Fruit fly (Drosophila melanogaster) whole organism, embryonic: ENCODE results near the gene Exo70.

Source experiments
- ATbp ChIP-seq: fragments of 200-800 bp; sonication (Bioruptor generic); optimal IDR thresholded peaks from 2 replicates; lab custom pipeline; 2017; ENCODE audit warnings: missing biosample characterization, mild to moderate bottlenecking, missing genetic modification characterization, missing genetic modification reagents
- CG10462 ChIP-seq: fragments of 200-800 bp; sonication (Bioruptor generic); optimal IDR thresholded peaks from 2 replicates; lab custom pipeline; 2016; ENCODE audit warnings: missing biosample characterization, missing genetic modification characterization
- CG1233 ChIP-seq: fragments of 200-800 bp; sonication (Bioruptor generic); optimal IDR thresholded peaks from 4 replicates; lab custom pipeline; 2018; ENCODE audit warnings: missing biosample characterization, mild to moderate bottlenecking, missing genetic modification characterization
- CG12391 ChIP-seq: fragments of 200-800 bp; sonication (Bioruptor generic); optimal IDR thresholded peaks from 3 replicates; lab custom pipeline; 2018; ENCODE audit warnings: missing biosample characterization, mild to moderate bottlenecking, missing genetic modification characterization, moderate library complexity
- CG14667 ChIP-seq: fragments of 200-800 bp; sonication (Bioruptor generic); IDR thresholded peaks from 2 replicates; pipeline ENCODE4 v1.3.6; 2022; ENCODE audit warnings: missing biosample characterization, missing genetic modification characterization
- CG15011 ChIP-seq: fragments of 200-800 bp; sonication (Bioruptor generic); optimal IDR thresholded peaks from 3 replicates; lab custom pipeline; 2018; ENCODE audit warnings: missing biosample characterization, mild to moderate bottlenecking, missing genetic modification characterization
- CG15073 ChIP-seq: fragments of 200-800 bp; sonication (Bioruptor generic); optimal IDR thresholded peaks from 2 replicates; lab custom pipeline; 2016; ENCODE audit warnings: missing biosample characterization, missing genetic modification characterization
- CG1647 ChIP-seq: fragments of 200-800 bp; sonication (Bioruptor generic); optimal IDR thresholded peaks from 3 replicates; lab custom pipeline; 2016; ENCODE audit warnings: missing biosample characterization, missing genetic modification characterization
- CG17802 ChIP-seq: fragments of 200-800 bp; sonication (Bioruptor generic); optimal IDR thresholded peaks from 2 replicates; lab custom pipeline; 2018; ENCODE audit warnings: missing biosample characterization, mild to moderate bottlenecking, missing genetic modification characterization, moderate library complexity
- CG17829 ChIP-seq: fragments of 200-800 bp; optimal IDR thresholded peaks from 2 replicates; lab custom pipeline; 2019; ENCODE audit warnings: missing biosample characterization, mild to moderate bottlenecking, missing genetic modification characterization, moderate library complexity
- CG1792 ChIP-seq: fragments of 200-800 bp; sonication (Bioruptor generic); optimal IDR thresholded peaks from 2 replicates; lab custom pipeline; 2016; ENCODE audit warnings: missing biosample characterization, missing genetic modification characterization
- CG18599 ChIP-seq: fragments of 200-800 bp; sonication (Bioruptor generic); optimal IDR thresholded peaks from 3 replicates; lab custom pipeline; 2017; ENCODE audit warnings: missing biosample characterization, missing genetic modification characterization, mild to moderate bottlenecking, moderate library complexity, missing genetic modification reagents
- CG18619 ChIP-seq: fragments of 200-800 bp; sonication (Bioruptor generic); optimal IDR thresholded peaks from 3 replicates; lab custom pipeline; 2017; ENCODE audit warnings: missing biosample characterization, mild to moderate bottlenecking, missing genetic modification characterization
- CG32767 ChIP-seq: fragments of 200-800 bp; sonication (Bioruptor generic); IDR thresholded peaks from 2 replicates; pipeline ENCODE4 v1.3.6; 2022; ENCODE audit warnings: missing biosample characterization, missing genetic modification characterization
- CG3838 ChIP-seq: fragments of 200-800 bp; sonication (Bioruptor generic); optimal IDR thresholded peaks from 3 replicates; lab custom pipeline; 2016; ENCODE audit warnings: missing biosample characterization, missing genetic modification characterization
- CG43689 ChIP-seq: fragments of 200-800 bp; sonication (Bioruptor generic); IDR thresholded peaks from 2 replicates; pipeline ENCODE4 v1.3.6; 2022; ENCODE audit warnings: missing biosample characterization, missing genetic modification characterization
- CG5953 ChIP-seq: fragments of 200-800 bp; sonication (Bioruptor generic); IDR thresholded peaks from 2 replicates; pipeline ENCODE4 v1.3.6; 2022; ENCODE audit warnings: missing biosample characterization, missing genetic modification characterization
- CG7963 ChIP-seq: fragments of 200-800 bp; sonication (Bioruptor generic); IDR thresholded peaks from 3 replicates; pipeline ENCODE4 v1.3.6; 2022; ENCODE audit warnings: missing biosample characterization, missing genetic modification characterization; ENCODE audit not compliant: partially characterized antibody
- CG8944 ChIP-seq: fragments of 200-800 bp; sonication (Bioruptor generic); optimal IDR thresholded peaks from 3 replicates; lab custom pipeline; 2016; ENCODE audit warnings: missing biosample characterization, missing genetic modification characterization
- Camta ChIP-seq: fragments of 200-800 bp; sonication (Bioruptor generic); optimal IDR thresholded peaks from 2 replicates; lab custom pipeline; 2016; ENCODE audit warnings: missing biosample characterization, missing genetic modification characterization
- Doc3 ChIP-seq: fragments of 200-800 bp; sonication (Bioruptor generic); IDR thresholded peaks from 3 replicates; pipeline ENCODE4 v1.3.6; 2022; ENCODE audit warnings: missing biosample characterization, missing genetic modification characterization; ENCODE audit not compliant: partially characterized antibody
- GATAe ChIP-seq: fragments of 200-800 bp; sonication (Bioruptor generic); conservative IDR thresholded peaks from 2 replicates; pipeline ENCODE4 v1.3.6; 2022; ENCODE audit warnings: missing biosample characterization, missing genetic modification characterization
- Hey ChIP-seq: fragments of 200-800 bp; sonication (Bioruptor generic); optimal IDR thresholded peaks from 3 replicates; lab custom pipeline; 2018; ENCODE audit warnings: missing biosample characterization, mild to moderate bottlenecking, missing genetic modification characterization
- Lhr ChIP-seq: fragments of 200-800 bp; sonication (Bioruptor generic); optimal IDR thresholded peaks from 3 replicates; lab custom pipeline; 2017; ENCODE audit warnings: mild to moderate bottlenecking, missing biosample characterization, missing genetic modification reagents, missing genetic modification characterization
- al ChIP-seq: fragments of 200-800 bp; sonication (Bioruptor generic); IDR thresholded peaks from 2 replicates; pipeline ENCODE4 v1.3.6; 2022; ENCODE audit warnings: missing biosample characterization, missing genetic modification characterization
- cas ChIP-seq: fragments of 200-800 bp; sonication (Bioruptor generic); IDR thresholded peaks from 2 replicates; pipeline ENCODE4 v1.3.6; 2022; ENCODE audit warnings: missing biosample characterization, missing genetic modification characterization
- crc ChIP-seq: fragments of 200-800 bp; sonication (Bioruptor generic); optimal IDR thresholded peaks from 2 replicates; lab custom pipeline; 2016; ENCODE audit warnings: missing biosample characterization, missing genetic modification characterization
- danr ChIP-seq: fragments of 200-800 bp; sonication (Bioruptor generic); IDR thresholded peaks from 2 replicates; pipeline ENCODE4 v1.3.6; 2022; ENCODE audit warnings: missing biosample characterization, missing genetic modification characterization
- dimm ChIP-seq: fragments of 200-800 bp; sonication (Bioruptor generic); IDR thresholded peaks from 2 replicates; pipeline ENCODE4 v1.3.6; 2022; ENCODE audit warnings: missing biosample characterization, missing genetic modification characterization
- dmrt11E ChIP-seq: fragments of 200-800 bp; sonication (Bioruptor generic); optimal IDR thresholded peaks from 3 replicates; lab custom pipeline; 2018; ENCODE audit warnings: missing biosample characterization, mild to moderate bottlenecking, missing genetic modification characterization, moderate library complexity
- en ChIP-seq: fragments of 200-800 bp; sonication (Bioruptor generic); optimal IDR thresholded peaks from 2 replicates; lab custom pipeline; 2016; ENCODE audit warnings: missing biosample characterization, missing genetic modification characterization
- exex ChIP-seq: fragments of 200-800 bp; sonication (Bioruptor generic); optimal IDR thresholded peaks from 4 replicates; lab custom pipeline; 2018; ENCODE audit warnings: missing biosample characterization, mild to moderate bottlenecking, missing genetic modification characterization, moderate library complexity
- fd102C ChIP-seq: fragments of 200-800 bp; sonication (Bioruptor generic); optimal IDR thresholded peaks from 2 replicates; lab custom pipeline; 2018; ENCODE audit warnings: missing biosample characterization, mild to moderate bottlenecking, missing genetic modification characterization, moderate library complexity
- fd3F ChIP-seq: fragments of 200-800 bp; sonication (Bioruptor generic); optimal IDR thresholded peaks from 2 replicates; lab custom pipeline; 2018; ENCODE audit warnings: missing biosample characterization, mild to moderate bottlenecking, missing genetic modification characterization, moderate library complexity
- gt ChIP-seq: fragments of 200-800 bp; sonication (Bioruptor generic); IDR thresholded peaks from 2 replicates; pipeline ENCODE4 v1.3.6; 2022; ENCODE audit warnings: missing biosample characterization, missing genetic modification characterization
- kah ChIP-seq: fragments of 200-800 bp; sonication (Bioruptor generic); optimal IDR thresholded peaks from 2 replicates; lab custom pipeline; 2018; ENCODE audit warnings: missing biosample characterization, mild to moderate bottlenecking, missing genetic modification characterization
- ken ChIP-seq: fragments of 200-800 bp; sonication (Bioruptor generic); IDR thresholded peaks from 3 replicates; pipeline ENCODE4 v1.3.6; 2022; ENCODE audit warnings: missing biosample characterization, missing genetic modification characterization
- knrl ChIP-seq: fragments of 200-800 bp; sonication (Bioruptor generic); IDR thresholded peaks from 3 replicates; pipeline ENCODE4 v1.3.6; 2022; ENCODE audit warnings: missing biosample characterization, missing genetic modification characterization; ENCODE audit not compliant: partially characterized antibody
- odd ChIP-seq: fragments of 200-800 bp; sonication (Bioruptor generic); optimal IDR thresholded peaks from 2 replicates; lab custom pipeline; 2017; ENCODE audit warnings: missing biosample characterization, mild to moderate bottlenecking, missing genetic modification characterization
- p53 ChIP-seq: fragments of 200-800 bp; sonication (Bioruptor generic); optimal IDR thresholded peaks from 2 replicates; lab custom pipeline; 2016; ENCODE audit warnings: missing biosample characterization, missing genetic modification characterization
- pita ChIP-seq: fragments of 200-800 bp; sonication (Bioruptor generic); optimal IDR thresholded peaks from 2 replicates; lab custom pipeline; 2017; ENCODE audit warnings: missing biosample characterization, mild to moderate bottlenecking, missing genetic modification characterization
- repo ChIP-seq: fragments of 200-800 bp; sonication (Bioruptor generic); optimal IDR thresholded peaks from 2 replicates; lab custom pipeline; 2016; ENCODE audit warnings: missing biosample characterization, missing genetic modification characterization
- rib ChIP-seq: fragments of 200-800 bp; sonication (Bioruptor generic); IDR thresholded peaks from 2 replicates; pipeline ENCODE4 v1.3.6; 2022; ENCODE audit warnings: missing biosample characterization, missing genetic modification characterization
- schlank ChIP-seq: fragments of 200-800 bp; sonication (Bioruptor generic); optimal IDR thresholded peaks from 2 replicates; lab custom pipeline; 2018; ENCODE audit warnings: missing biosample characterization, mild to moderate bottlenecking, missing genetic modification characterization
- ssp ChIP-seq: fragments of 200-800 bp; sonication (Bioruptor generic); IDR thresholded peaks from 2 replicates; pipeline ENCODE4 v1.3.6; 2022; ENCODE audit warnings: missing biosample characterization, missing genetic modification characterization
- tgo ChIP-seq: fragments of 200-800 bp; sonication (Bioruptor generic); IDR thresholded peaks from 3 replicates; pipeline ENCODE4 v1.3.6; 2022; ENCODE audit warnings: missing biosample characterization, missing genetic modification characterization
- trem ChIP-seq: fragments of 200-800 bp; optimal IDR thresholded peaks from 3 replicates; lab custom pipeline; 2019; ENCODE audit warnings: missing biosample characterization, mild to moderate bottlenecking, missing genetic modification characterization, moderate library complexity
- tup ChIP-seq: fragments of 200-800 bp; sonication (Bioruptor generic); optimal IDR thresholded peaks from 2 replicates; lab custom pipeline; 2016; ENCODE audit warnings: missing biosample characterization, mild to moderate bottlenecking, missing genetic modification characterization, moderate library complexity

The Exo70 gene

dm6 chr3L:8455015-8455908 lies 43.6 kb downstream of the Exo70 start (continued):
- TF ChIP-seq knrl (GFP tag; lab: Robert Waterston, UW) (no peak), dmrt11E (tag; lab: Kevin White, UChicago) (peak; percentile 62), danr (GFP tag; lab: Robert Waterston, UW) (no peak; the same call in 1 of the 2 replicates), CG10462 (GFP tag; lab: Kevin White, UChicago) (peak; percentile 53), Doc3 (GFP tag; lab: Robert Waterston, UW) (no peak), Camta (GFP tag; lab: Kevin White, UChicago) (peak; percentile 55), CG15073 (GFP tag; lab: Kevin White, UChicago) (peak; percentile 30), fd102C (GFP tag; lab: Kevin White, UChicago) (no peak), pita (GFP tag; lab: Kevin White, UChicago) (no peak), rib (GFP tag; lab: Robert Waterston, UW) (peak; percentile 48; the same call in 1 of the 2 replicates), ssp (GFP tag; lab: Robert Waterston, UW) (peak; percentile 59), CG18599 (peak; percentile 97), CG1647 (GFP tag; lab: Kevin White, UChicago) (peak; percentile 51), CG5953 (GFP tag; lab: Robert Waterston, UW) (peak; percentile 17; the same call in 1 of the 2 replicates), dimm (GFP tag; lab: Robert Waterston, UW) (no peak), ken (GFP tag; lab: Robert Waterston, UW) (0 out of 3 replicates have a peak, but pooled peaks have one; percentile 65), CG12391 (tag; lab: Kevin White, UChicago) (peak; percentile 88), Lhr (peak; percentile 11), trem (peak; percentile 77), p53 (GFP tag; lab: Kevin White, UChicago) (no peak), CG17802 (tag; lab: Kevin White, UChicago) (peak; percentile 16), schlank (peak; percentile 57), CG8944 (no peak), kah (peak; percentile 77), cas (GFP tag; lab: Robert Waterston, UW) (peak; percentile 67; the same call in 1 of the 2 replicates), CG18619 (GFP tag; lab: Kevin White, UChicago) (peak; percentile 89), CG17829 (tag; lab: Kevin White, UChicago) (peak; percentile 92), CG1233 (GFP tag; lab: Kevin White, UChicago) (peak; percentile 75), al (GFP tag; lab: Robert Waterston, UW) (peak; percentile 61), CG43689 (GFP tag; lab: Robert Waterston, UW) (peak; percentile 13; the same call in 1 of the 2 replicates), GATAe (GFP tag; lab: Robert Waterston, UW) (peak; percentile 55; the same call in 1 of the 2 replicates), CG14667 (GFP tag; lab: Robert Waterston, UW) (peak; percentile 25; the same call in 1 of the 2 replicates), repo (peak; percentile 33), tgo (GFP tag; lab: Robert Waterston, UW) (peak; percentile 84; the same call in 2 of the 3 replicates), CG7963 (GFP tag; lab: Robert Waterston, UW) (no peak), Hey (tag; lab: Kevin White, UChicago) (no peak), CG15011 (peak; percentile 92), exex (tag; lab: Kevin White, UChicago) (peak; percentile 82), CG3838 (GFP tag; lab: Kevin White, UChicago) (peak; percentile 40), CG32767 (peak; percentile 74), tup (GFP tag; lab: Kevin White, UChicago) (peak; percentile 44), odd (GFP tag; lab: Kevin White, UChicago) (peak; percentile 88), crc (GFP tag; lab: Kevin White, UChicago) (peak; percentile 73), en (no peak), CG1792 (GFP tag; lab: Kevin White, UChicago) (peak; percentile 31), gt (GFP tag; lab: Robert Waterston, UW) (no peak), ATbp (GFP tag; lab: Kevin White, UChicago) (peak; percentile 86), fd3F (peak; percentile 82)
